Worm (Caenorhabditis elegans): ENCODE data around the gene fbxb-99.

DNA sequence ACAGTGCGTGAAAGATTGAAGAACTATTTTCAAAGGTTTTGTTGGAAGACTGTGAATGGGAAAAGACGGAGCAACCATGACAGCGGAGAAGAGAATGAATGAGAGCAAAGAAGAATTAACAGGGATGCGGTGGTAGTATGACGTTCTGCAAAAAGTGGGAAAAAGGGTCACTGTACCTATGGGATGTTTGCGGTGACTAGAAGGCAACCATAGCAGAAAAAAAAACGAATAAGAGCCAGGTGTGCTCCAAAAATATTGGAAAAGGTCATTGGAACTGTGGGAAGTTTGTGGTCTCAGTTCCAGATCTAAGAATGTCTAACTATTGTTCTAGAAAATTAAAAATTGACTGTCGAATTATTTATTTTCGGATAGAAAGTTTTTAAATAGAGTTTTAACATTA, 44.5 kb downstream of the fbxb-99 start, which contains the start of gene fbxb-90:
- TF ChIP-seq fos-1 (tag; optimal IDR thresholded peaks at IDR 0.05) = no peak
- no peak for TF ChIP-seq alr-1 (tag; optimal IDR thresholded peaks at IDR 0.05)
- TF ChIP-seq nhr-77 (tag; optimal IDR thresholded peaks at IDR 0.05) = no peak
- no peak for TF ChIP-seq snpc-4 (tag; optimal IDR thresholded peaks at IDR 0.05)
- TF ChIP-seq lin-11 (tag; optimal IDR thresholded peaks at IDR 0.05) = no peak
- no peak for TF ChIP-seq ama-1 (optimal IDR thresholded peaks at IDR 0.05)
- no peak for TF ChIP-seq ceh-16 (tag; optimal IDR thresholded peaks at IDR 0.05)
- no peak for TF ChIP-seq sma-3 (GFP tag; optimal IDR thresholded peaks at IDR 0.05)
- no peak for TF ChIP-seq lin-39 (tag; optimal IDR thresholded peaks at IDR 0.05)
- TF ChIP-seq C34F6.9 (tag; optimal IDR thresholded peaks at IDR 0.05) = no peak
- TF ChIP-seq elt-3 (tag; optimal IDR thresholded peaks at IDR 0.05) = no peak
